Worm (Caenorhabditis elegans): ENCODE measurements around the gene srx-41.

Gene srx-41

DNA sequence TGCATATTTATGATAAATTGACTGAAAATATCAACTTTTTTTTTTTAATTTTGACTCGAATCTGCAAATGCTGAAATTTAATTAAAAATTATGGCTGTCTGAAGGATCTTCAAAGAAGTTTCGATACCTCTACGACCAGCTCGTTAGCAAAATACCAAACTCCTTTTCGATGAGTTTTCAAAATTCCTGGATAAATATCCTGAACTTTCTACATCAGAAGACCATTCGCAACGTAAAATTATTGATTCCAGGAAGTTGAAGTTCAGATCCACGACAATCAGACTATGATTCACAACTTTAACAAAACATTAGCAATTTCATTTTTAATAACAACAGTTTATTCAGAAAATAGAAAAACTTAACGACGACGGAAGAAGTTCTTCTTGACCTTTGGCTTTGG is 52.0 kb downstream of the srx-41 start (continued):
- TF ChIP-seq hmg-20 (GFP tag; IDR thresholded peaks at IDR 0.05) (0 out of 2 replicates have a peak, but pooled peaks have one; percentile 11), lin-54 (GFP tag; optimal IDR thresholded peaks at IDR 0.05) (peak; percentile 54), lin-26 (GFP tag; IDR thresholded peaks at IDR 0.05) (no peak), ets-4 (GFP tag; optimal IDR thresholded peaks at IDR 0.05) (no peak), dpl-1 (GFP tag; optimal IDR thresholded peaks at IDR 0.05) (no peak), mxl-1 (tag; optimal IDR thresholded peaks at IDR 0.05) (peak; percentile 21), madf-3 (GFP tag; IDR thresholded peaks at IDR 0.05) (no peak), rcor-1 (GFP tag; IDR thresholded peaks at IDR 0.05) (peak; percentile 68), ztf-26 (tag; optimal IDR thresholded peaks at IDR 0.05) (no peak), B0035.1 (tag; optimal IDR thresholded peaks at IDR 0.05) (peak; percentile 14), xnd-1 (tag; optimal IDR thresholded peaks at IDR 0.05) (peak; percentile 48), K12H6.12 (tag; optimal IDR thresholded peaks at IDR 0.05) (no peak), snpc-1.3 (tag; optimal IDR thresholded peaks at IDR 0.05; ENCODE audit: insufficient read depth) (peak; percentile 85), cebp-2 (GFP tag; IDR thresholded peaks at IDR 0.05) (0 out of 2 replicates have a peak, but pooled peaks have one; percentile 52), akir-1 (GFP tag; optimal IDR thresholded peaks at IDR 0.05) (no peak), ztf-22 (GFP tag; optimal IDR thresholded peaks at IDR 0.05) (no peak), lin-40 (tag; optimal IDR thresholded peaks at IDR 0.05) (no peak), let-526 (GFP tag; IDR thresholded peaks at IDR 0.05) (no peak), K11D2.4 (GFP tag; IDR thresholded peaks at IDR 0.05) (no peak), attf-5 (GFP tag; optimal IDR thresholded peaks at IDR 0.05) (no peak), rpc-1 (optimal IDR thresholded peaks at IDR 0.05) (no peak), rpc-1 (tag; optimal IDR thresholded peaks at IDR 0.05) (peak; percentile 15), F55B11.4 (tag; optimal IDR thresholded peaks at IDR 0.05; ENCODE audit: borderline replicate concordance, insufficient read depth) (no peak), aptf-3 (GFP tag; IDR thresholded peaks at IDR 0.05) (peak; percentile 81), D2030.7 (GFP tag; IDR thresholded peaks at IDR 0.05) (peak; percentile 88), mcd-1 (GFP tag; IDR thresholded peaks at IDR 0.05) (peak; percentile 29; the same call in 1 of the 2 replicates), attf-6 (GFP tag; IDR thresholded peaks at IDR 0.05) (0 out of 2 replicates have a peak, but pooled peaks have one; percentile 61), pbrm-1 (GFP tag; IDR thresholded peaks at IDR 0.05) (peak; percentile 51), F39B2.1 (GFP tag; IDR thresholded peaks at IDR 0.05) (0 out of 2 replicates have a peak, but pooled peaks have one; percentile 34), hlh-12 (tag; optimal IDR thresholded peaks at IDR 0.05) (no peak)

Data from whole organism, young adult.